Worm (Caenorhabditis elegans): ENCODE measurements around the gene idpp-12.

DNA sequence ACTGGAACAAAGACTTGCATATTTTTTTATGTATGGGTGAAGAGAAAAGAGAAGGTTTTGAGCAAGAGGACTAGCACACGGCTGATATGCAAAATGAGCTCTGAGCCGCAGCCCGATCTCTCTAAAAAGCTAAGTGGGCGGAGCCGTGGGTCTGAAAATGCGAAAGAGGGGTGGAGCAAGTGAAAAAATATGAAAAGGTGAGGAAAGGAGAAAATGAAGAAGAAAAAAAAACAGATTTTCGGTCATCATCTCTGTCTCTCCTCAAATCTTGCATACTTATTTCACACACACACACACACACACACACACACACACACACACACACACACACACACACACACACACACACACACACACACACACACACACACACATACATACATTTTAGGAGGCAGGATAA lies 49.3 kb upstream of the idpp-12 start, which contains the start of gene dmd-9:
- no peak for TF ChIP-seq snpc-1.1 (tag; optimal IDR thresholded peaks at IDR 0.05; ENCODE audit: insufficient read depth)
- TF ChIP-seq B0035.1 (tag; optimal IDR thresholded peaks at IDR 0.05), result no peak
- no peak for TF ChIP-seq F57A8.1 (GFP tag; optimal IDR thresholded peaks at IDR 0.05)
- no peak for TF ChIP-seq athp-1 (tag; optimal IDR thresholded peaks at IDR 0.05)
- TF ChIP-seq mel-28 (tag; optimal IDR thresholded peaks at IDR 0.05; ENCODE audit: borderline replicate concordance), result no peak
- TF ChIP-seq B0336.3 (GFP tag; IDR thresholded peaks at IDR 0.05), result no peak
- TF ChIP-seq F39B2.1 (GFP tag; IDR thresholded peaks at IDR 0.05), result no peak
- no peak for TF ChIP-seq attf-3 (GFP tag; conservative IDR thresholded peaks at IDR 0.05)
